Worm (Caenorhabditis elegans) whole organism, early embryonic: ENCODE measurements around the gene Y50D4A.4.

Experiments used
- B0310.2 ChIP-seq: sonication (generic microtip); optimal IDR thresholded peaks from 2 replicates; lab custom pipeline; 2016; ENCODE audit warnings: mild to moderate bottlenecking, missing genetic modification characterization, missing compliant biosample characterization
- F13C5.2 ChIP-seq: sonication (generic microtip); optimal IDR thresholded peaks from 2 replicates; lab custom pipeline; 2017; ENCODE audit warnings: mild to moderate bottlenecking, missing genetic modification characterization, inconsistent platforms, missing compliant biosample characterization
- aly-1 ChIP-seq: sonication (generic microtip); optimal IDR thresholded peaks from 2 replicates; lab custom pipeline; 2016; ENCODE audit warnings: missing genetic modification characterization, missing compliant biosample characterization
- ama-1 ChIP-seq: fragments of 150-350 bp; optimal IDR thresholded peaks from 2 replicates; lab custom pipeline; 2014
- ceh-13 ChIP-seq: fragments of 200-800 bp; sonication (Bioruptor generic); optimal IDR thresholded peaks from 2 replicates; lab custom pipeline; 2018; ENCODE audit warnings: mild to moderate bottlenecking, missing genetic modification characterization, missing compliant biosample characterization
- ceh-36 ChIP-seq: sonication (generic microtip); optimal IDR thresholded peaks from 2 replicates; lab custom pipeline; 2016; ENCODE audit warnings: missing genetic modification characterization, inconsistent platforms, missing compliant biosample characterization
- ets-7 ChIP-seq: sonication (generic microtip); optimal IDR thresholded peaks from 2 replicates; lab custom pipeline; 2016; ENCODE audit warnings: missing genotype, missing genetic modification characterization, missing compliant biosample characterization
- flt-1 ChIP-seq: fragments of 200-800 bp; sonication (Bioruptor generic); IDR thresholded peaks from 2 replicates; pipeline ENCODE4 v1.3.6; 2022; ENCODE audit warnings: missing genetic modification characterization, missing compliant biosample characterization
- hmbx-1 ChIP-seq: sonication (generic microtip); optimal IDR thresholded peaks from 2 replicates; lab custom pipeline; 2016; ENCODE audit warnings: mild to moderate bottlenecking, missing genetic modification characterization, missing compliant biosample characterization
- hmg-4 ChIP-seq: fragments of 200-800 bp; sonication (Bioruptor generic); optimal IDR thresholded peaks from 2 replicates; lab custom pipeline; 2018; ENCODE audit warnings: mild to moderate bottlenecking, missing genetic modification characterization, missing compliant biosample characterization
- hnd-1 ChIP-seq: sonication (generic microtip); optimal IDR thresholded peaks from 2 replicates; lab custom pipeline; 2016; ENCODE audit warnings: missing genetic modification characterization, missing compliant biosample characterization
- pes-1 ChIP-seq: fragments of 200-800 bp; sonication (Bioruptor generic); IDR thresholded peaks from 2 replicates; pipeline ENCODE4 v1.3.6; 2022; ENCODE audit warnings: missing genetic modification reagents, missing genetic modification characterization, missing compliant biosample characterization
- scrt-1 ChIP-seq: fragments of 200-800 bp; sonication (Bioruptor generic); IDR thresholded peaks from 2 replicates; pipeline ENCODE4 v1.3.6; 2022; ENCODE audit warnings: missing genetic modification characterization, missing compliant biosample characterization
- sea-1 ChIP-seq: fragments of 200-800 bp; sonication (Bioruptor generic); conservative IDR thresholded peaks from 2 replicates; pipeline ENCODE4 v1.3.6; 2022; ENCODE audit warnings: missing genetic modification characterization, missing compliant biosample characterization
- tbx-11 ChIP-seq: fragments of 200-800 bp; sonication (Bioruptor generic); IDR thresholded peaks from 2 replicates; pipeline ENCODE4 v1.3.6; 2022; ENCODE audit warnings: missing genetic modification characterization, missing compliant biosample characterization
- tbx-37 ChIP-seq: fragments of 200-800 bp; sonication (Bioruptor generic); conservative IDR thresholded peaks from 2 replicates; pipeline ENCODE4 v1.3.6; 2022; ENCODE audit warnings: missing genetic modification reagents, missing genetic modification characterization, missing compliant biosample characterization
- tra-4 ChIP-seq: sonication (generic microtip); optimal IDR thresholded peaks from 2 replicates; lab custom pipeline; 2017; ENCODE audit warnings: missing genetic modification characterization, missing compliant biosample characterization

The Y50D4A.4 gene

DNA sequence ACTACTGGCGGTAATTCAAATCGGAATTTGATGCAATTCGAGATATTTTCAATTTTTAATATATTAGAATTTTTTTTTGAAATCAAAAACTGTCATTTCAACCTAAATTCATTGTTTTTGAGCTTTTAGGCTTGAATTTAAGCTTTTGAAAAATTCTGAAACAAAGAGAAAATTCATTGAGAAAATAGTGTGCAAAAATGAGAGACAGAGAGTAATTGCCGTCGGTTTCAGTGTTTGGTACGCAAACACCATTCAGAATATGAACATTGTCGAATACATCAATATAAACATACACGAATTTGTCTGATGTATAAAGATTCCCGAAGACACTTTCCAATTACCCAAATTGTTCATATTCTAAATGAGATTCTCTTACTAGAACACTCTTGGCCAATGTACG, 5.8 kb upstream of the Y50D4A.4 start:
- no peak for TF ChIP-seq tra-4 (tag; lab: Kevin White, UChicago)

DNA sequence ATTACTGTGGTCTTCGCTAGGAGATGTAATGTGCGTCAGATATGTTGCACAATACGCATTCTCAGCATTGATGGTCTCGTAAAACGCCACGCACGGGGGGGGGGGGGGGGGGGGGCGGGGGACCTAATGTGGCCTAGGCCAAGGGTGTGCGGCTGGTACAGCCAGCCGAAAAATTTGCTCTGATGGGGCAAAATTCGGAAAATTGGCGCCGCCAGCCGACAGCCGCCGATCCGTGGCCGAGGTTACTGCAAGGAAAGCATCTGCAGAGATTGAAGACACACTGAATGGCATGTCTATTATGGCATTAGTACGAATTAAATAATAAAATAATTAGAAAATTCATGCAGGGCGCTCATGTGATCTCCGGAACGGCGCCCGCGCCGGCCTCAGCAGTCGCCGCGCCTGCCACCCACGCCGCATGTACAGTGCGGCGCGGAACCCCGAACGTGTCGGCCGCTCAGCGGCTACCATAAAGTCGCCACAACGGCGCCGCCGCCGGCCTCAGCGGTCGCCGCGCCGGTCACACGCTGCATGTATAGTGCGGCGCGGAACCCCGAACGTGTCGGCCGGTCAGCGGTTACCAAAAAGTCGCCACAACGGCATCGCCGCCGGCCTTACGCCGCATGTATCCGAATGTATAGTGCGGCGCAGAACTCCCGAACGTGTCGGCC, 3.4 kb upstream of the Y50D4A.4 start, which contains the start of gene Y50D4A.6:
Gene Y50D4A.6, minus strand, starts transcription at position 51 of the 671 bp plus-strand sequence.
- TF ChIP-seq ceh-13 (GFP tag; lab: Kevin White, UChicago) (no peak), flt-1 (GFP tag; lab: Robert Waterston, UW) (no peak), ets-7 (tag; lab: Kevin White, UChicago) (no peak), hmg-4 (GFP tag; lab: Kevin White, UChicago) (no peak), ama-1 (lab: Kevin White, UChicago) (no peak), tbx-37 (GFP tag; lab: Robert Waterston, UW) (no peak), aly-1 (tag; lab: Kevin White, UChicago) (no peak)

DNA sequence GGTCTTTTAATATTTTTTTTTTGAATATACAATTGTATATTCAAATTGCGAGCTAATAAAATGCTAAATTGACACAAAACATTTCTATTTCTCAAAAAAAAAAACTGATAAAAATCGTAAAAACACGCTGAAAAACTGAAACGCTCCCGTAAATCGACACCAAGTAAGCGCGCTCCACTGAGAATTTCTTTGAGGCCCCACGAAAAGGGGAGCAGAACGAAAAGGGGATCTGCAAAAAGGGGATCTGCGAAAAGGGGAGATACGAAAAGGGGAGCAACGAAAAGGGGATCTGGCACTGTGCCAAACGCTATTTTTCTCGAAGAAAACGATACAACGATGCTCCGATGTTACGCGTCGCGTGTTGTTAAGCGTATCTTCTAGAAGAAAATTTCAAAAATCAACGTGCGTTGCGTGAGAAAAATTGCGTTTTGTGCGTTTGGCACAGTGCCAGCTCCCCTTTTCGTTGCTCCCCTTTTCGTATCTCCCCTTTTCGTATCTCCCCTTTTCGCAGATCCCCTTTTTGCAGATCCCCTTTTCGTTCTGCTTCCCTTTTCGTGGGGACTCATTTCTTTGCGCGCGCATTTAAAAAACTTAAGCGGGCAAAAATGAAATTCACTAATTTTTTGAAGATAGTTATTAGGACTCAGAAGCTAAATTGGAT, 1.3 kb upstream of the Y50D4A.4 start:
- TF ChIP-seq scrt-1 (GFP tag; lab: Robert Waterston, UW) (peak; percentile 23; the same call in 1 of the 2 replicates), tbx-37 (GFP tag; lab: Robert Waterston, UW) (peak; percentile 24; the same call in 1 of the 2 replicates), ets-7 (tag; lab: Kevin White, UChicago) (peak; percentile 33), aly-1 (tag; lab: Kevin White, UChicago) (peak; percentile 32), sea-1 (GFP tag; lab: Robert Waterston, UW) (peak; percentile 66; the same call in 1 of the 2 replicates), pes-1 (peak; percentile 63)

DNA sequence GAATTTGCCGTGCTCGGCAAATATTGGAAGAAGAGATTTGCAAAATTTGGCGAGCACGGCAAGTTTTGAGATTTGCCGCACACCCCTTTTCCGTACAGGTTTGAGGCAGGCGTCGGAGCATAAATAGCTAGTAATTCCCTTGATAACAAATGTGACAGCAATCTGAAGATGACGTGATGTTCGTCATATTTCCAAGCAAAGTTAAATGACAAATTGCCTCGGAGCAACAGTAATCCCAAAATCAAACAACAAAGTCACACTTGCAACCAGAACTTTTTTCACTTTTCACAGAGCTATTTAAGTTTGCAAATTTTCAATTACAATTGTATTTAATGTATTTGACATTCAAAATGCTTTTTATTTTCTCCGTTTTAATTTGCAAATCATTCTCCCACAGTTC, 16.6 kb downstream of the Y50D4A.4 start, which contains the start of gene F25A2.1:
Gene F25A2.1, plus strand, starts transcription at position 301 of the 400 bp plus-strand sequence.
- TF ChIP-seq scrt-1 (GFP tag; lab: Robert Waterston, UW) (no peak), pes-1 (no peak), sea-1 (GFP tag; lab: Robert Waterston, UW) (no peak), ceh-13 (GFP tag; lab: Kevin White, UChicago) (no peak), F13C5.2 (no peak), B0310.2 (tag; lab: Kevin White, UChicago) (no peak), tra-4 (tag; lab: Kevin White, UChicago) (no peak), tbx-11 (no peak)

DNA sequence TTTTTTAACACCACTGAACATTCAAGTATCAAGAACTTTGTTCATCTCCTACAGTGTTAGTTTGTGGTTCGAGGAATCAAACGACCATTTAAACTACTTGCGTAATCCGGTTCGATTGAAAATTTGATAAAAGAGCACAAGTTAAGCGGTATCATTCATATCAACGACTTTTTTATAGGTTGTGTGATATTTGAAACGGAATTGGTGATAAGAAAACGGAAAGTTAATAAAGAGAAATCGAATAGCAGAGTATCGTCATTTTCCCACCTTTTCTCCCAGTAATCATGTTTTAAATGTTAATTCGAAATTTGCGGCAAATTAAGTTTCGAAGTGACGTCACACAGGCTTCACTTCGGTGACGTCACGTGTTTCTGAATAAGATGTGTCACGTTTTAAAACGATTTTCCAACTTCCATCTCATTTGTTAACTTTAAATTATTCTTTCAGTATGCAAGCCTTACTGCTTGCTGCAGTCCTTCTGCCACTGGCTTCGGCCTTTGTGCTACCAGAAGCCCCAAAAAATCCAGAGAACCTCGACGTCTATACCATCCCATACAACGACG, 19.6 kb downstream of the Y50D4A.4 start, which contains the start of gene T21H3.1:
Gene T21H3.1, plus strand, starts transcription at position 448 of the 563 bp plus-strand sequence.
- TF ChIP-seq ceh-13 (GFP tag; lab: Kevin White, UChicago) (no peak), ama-1 (lab: Kevin White, UChicago) (no peak), ceh-36 (tag; lab: Kevin White, UChicago) (no peak), pes-1 (no peak), scrt-1 (GFP tag; lab: Robert Waterston, UW) (no peak), ets-7 (tag; lab: Kevin White, UChicago) (no peak), hmbx-1 (tag; lab: Kevin White, UChicago) (no peak), tbx-11 (no peak), tra-4 (tag; lab: Kevin White, UChicago) (no peak), sea-1 (GFP tag; lab: Robert Waterston, UW) (no peak)

DNA sequence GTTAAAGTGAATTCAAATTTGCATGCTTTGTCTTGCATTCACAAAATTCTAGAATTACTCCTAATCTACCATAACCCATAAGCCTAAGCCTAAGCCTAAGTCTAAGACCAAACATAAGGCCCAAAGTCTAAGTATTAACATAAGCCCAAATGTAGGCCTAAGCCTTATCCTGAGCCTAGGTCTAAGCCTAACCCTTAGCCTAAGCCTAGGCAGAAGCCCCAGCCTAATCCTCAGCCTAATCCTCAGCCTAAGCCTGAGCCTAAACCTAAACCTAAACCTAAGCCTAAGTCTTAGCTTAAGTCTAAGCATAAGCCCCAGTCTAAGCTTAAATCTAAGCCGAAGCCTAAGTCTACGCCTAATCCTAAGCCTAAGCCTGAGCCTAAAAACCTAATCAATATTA, 25.3 kb downstream of the Y50D4A.4 start:
- TF ChIP-seq flt-1 (GFP tag; lab: Robert Waterston, UW), result no peak
- TF ChIP-seq ceh-36 (tag; lab: Kevin White, UChicago), result peak; percentile 86

- TF ChIP-seq aly-1 (tag; lab: Kevin White, UChicago), result no peak
- TF ChIP-seq hmbx-1 (tag; lab: Kevin White, UChicago), result no peak
- TF ChIP-seq ceh-36 (tag; lab: Kevin White, UChicago), result peak; percentile 86
These were observed 30.7 kb downstream of the Y50D4A.4 start, which contains the start of gene ptr-16 for ce11 chrV:1165090-1165761. ptr-16 (plus strand) TSS chrV:1165711.

ce11 chrV:1164196-1164691, 31.7 kb downstream of the Y50D4A.4 start, which contains the start of gene T21H3.5:
T21H3.5 (minus strand) TSS chrV:1164293.
- TF ChIP-seq aly-1 (tag; lab: Kevin White, UChicago) (no peak), tra-4 (tag; lab: Kevin White, UChicago) (no peak), tbx-37 (GFP tag; lab: Robert Waterston, UW) (no peak), pes-1 (no peak), ama-1 (lab: Kevin White, UChicago) (no peak), flt-1 (GFP tag; lab: Robert Waterston, UW) (no peak), F13C5.2 (no peak), sea-1 (GFP tag; lab: Robert Waterston, UW) (no peak), hnd-1 (tag; lab: Kevin White, UChicago) (no peak), scrt-1 (GFP tag; lab: Robert Waterston, UW) (no peak), B0310.2 (tag; lab: Kevin White, UChicago) (no peak), hmbx-1 (tag; lab: Kevin White, UChicago) (no peak), ceh-36 (tag; lab: Kevin White, UChicago) (no peak), ets-7 (tag; lab: Kevin White, UChicago) (no peak), tbx-11 (no peak), hmg-4 (GFP tag; lab: Kevin White, UChicago) (no peak)
